Fruit fly (Drosophila melanogaster): ENCODE results near the gene CG13295.

The CG13295 gene

dm6 chr3L:6111458-6111857 lies 36.4 kb upstream of the CG13295 start:
- TF ChIP-seq OdsH (GFP tag; optimal IDR thresholded peaks at IDR 0.05) (no peak), sage (GFP tag; optimal IDR thresholded peaks at IDR 0.05) (no peak), pan (optimal IDR thresholded peaks at IDR 0.05) (no peak), tai (GFP tag; optimal IDR thresholded peaks at IDR 0.05) (no peak), dl (GFP tag; optimal IDR thresholded peaks at IDR 0.05; ENCODE audit: insufficient read depth in 1 of 2, partially characterized antibody in 2 of 2) (no peak), CG9705 (GFP tag; optimal IDR thresholded peaks at IDR 0.05) (no peak), brk (GFP tag; optimal IDR thresholded peaks at IDR 0.05) (no peak), psq (GFP tag; optimal IDR thresholded peaks at IDR 0.05) (no peak), Jra (GFP tag; optimal IDR thresholded peaks at IDR 0.05) (no peak), foxo (GFP tag; optimal IDR thresholded peaks at IDR 0.05) (no peak), fru (GFP tag; optimal IDR thresholded peaks at IDR 0.05) (no peak), CrebA (GFP tag; optimal IDR thresholded peaks at IDR 0.05; ENCODE audit: borderline replicate concordance) (no peak), jim (GFP tag; optimal IDR thresholded peaks at IDR 0.05) (no peak), CG32264 (GFP tag; optimal IDR thresholded peaks at IDR 0.05) (no peak), rgr (GFP tag; optimal IDR thresholded peaks at IDR 0.05) (no peak), HLH106 (tag; optimal IDR thresholded peaks at IDR 0.05) (no peak), Vsx2 (GFP tag; optimal IDR thresholded peaks at IDR 0.05; ENCODE audit: partially characterized antibody) (no peak), woc (GFP tag; optimal IDR thresholded peaks at IDR 0.05) (no peak)

- no peak for TF ChIP-seq N (GFP tag; optimal IDR thresholded peaks at IDR 0.05)
- no peak for TF ChIP-seq Dif (GFP tag; optimal IDR thresholded peaks at IDR 0.05; ENCODE audit: partially characterized antibody)
- TF ChIP-seq GATAd (GFP tag; optimal IDR thresholded peaks at IDR 0.05) = no peak
Observed at dm6 chr3L:6110673-6111449, 35.8 kb upstream of the CG13295 start.

dm6 chr3L:6108264-6109060 lies 33.4 kb upstream of the CG13295 start:
- TF ChIP-seq CG9705 (GFP tag; optimal IDR thresholded peaks at IDR 0.05) (no peak), ey (GFP tag; optimal IDR thresholded peaks at IDR 0.05) (no peak)

dm6 chr3L:6106717-6107116 lies 31.7 kb upstream of the CG13295 start:
- TF ChIP-seq tai (GFP tag; optimal IDR thresholded peaks at IDR 0.05) (no peak), Jra (GFP tag; optimal IDR thresholded peaks at IDR 0.05) (no peak), Hr78 (GFP tag; optimal IDR thresholded peaks at IDR 0.05) (no peak), dsf (GFP tag; optimal IDR thresholded peaks at IDR 0.05; ENCODE audit: borderline replicate concordance) (no peak), Myc (optimal IDR thresholded peaks at IDR 0.05) (no peak), woc (GFP tag; optimal IDR thresholded peaks at IDR 0.05) (no peak), CrebA (GFP tag; optimal IDR thresholded peaks at IDR 0.05; ENCODE audit: borderline replicate concordance) (no peak), dmrt93B (GFP tag; optimal IDR thresholded peaks at IDR 0.05) (no peak), brk (GFP tag; optimal IDR thresholded peaks at IDR 0.05) (no peak), h (GFP tag; optimal IDR thresholded peaks at IDR 0.05) (no peak), psq (GFP tag; optimal IDR thresholded peaks at IDR 0.05) (no peak), ey (GFP tag; optimal IDR thresholded peaks at IDR 0.05) (no peak), jim (GFP tag; optimal IDR thresholded peaks at IDR 0.05) (no peak), N (GFP tag; optimal IDR thresholded peaks at IDR 0.05) (no peak)

- no peak for TF ChIP-seq dl (GFP tag; optimal IDR thresholded peaks at IDR 0.05; ENCODE audit: insufficient read depth in 1 of 2, partially characterized antibody in 2 of 2)
- TF ChIP-seq foxo (GFP tag; optimal IDR thresholded peaks at IDR 0.05) = no peak
- no peak for TF ChIP-seq Hr78 (GFP tag; optimal IDR thresholded peaks at IDR 0.05)
- TF ChIP-seq Hr83 (GFP tag; optimal IDR thresholded peaks at IDR 0.05; ENCODE audit: poor library complexity, severe bottlenecking) = no peak
Observed at dm6 chr3L:6105435-6105834, 30.4 kb upstream of the CG13295 start.

All from whole organism, wandering third instar larva.